Fruit fly (Drosophila melanogaster): ENCODE results near the gene cact.

- no peak for TF ChIP-seq EcR (GFP tag; optimal IDR thresholded peaks at IDR 0.05)
- TF ChIP-seq psq (optimal IDR thresholded peaks at IDR 0.05): no peak
- no peak for TF ChIP-seq CG8478 (optimal IDR thresholded peaks at IDR 0.05)
- TF ChIP-seq pan (optimal IDR thresholded peaks at IDR 0.05): no peak
- TF ChIP-seq usp (GFP tag; optimal IDR thresholded peaks at IDR 0.05): no peak
- TF ChIP-seq Dll (optimal IDR thresholded peaks at IDR 0.05): no peak
Measured at dm6 chr2L:16287602-16288392, 38.2 kb downstream of the cact start, which contains the start of the genes crp and pkaap.
